Fruit fly (Drosophila melanogaster): Measurements from ENCODE around the gene Cyp4ac3.

Cyp4ac3 gene

dm6 chr2L:5229239-5229638 lies 39.1 kb upstream of the Cyp4ac3 start:
- TF ChIP-seq GATAd (GFP tag; optimal IDR thresholded peaks at IDR 0.05) (no peak), Myc (optimal IDR thresholded peaks at IDR 0.05) (peak; percentile 15)

- TF ChIP-seq lola (GFP tag; optimal IDR thresholded peaks at IDR 0.05) (no peak), N (GFP tag; optimal IDR thresholded peaks at IDR 0.05) (no peak), jim (GFP tag; optimal IDR thresholded peaks at IDR 0.05) (peak; percentile 33), usp (GFP tag; optimal IDR thresholded peaks at IDR 0.05) (no peak)
Observed at dm6 chr2L:5229735-5230347, 38.5 kb upstream of the Cyp4ac3 start.

dm6 chr2L:5230772-5231171 lies 37.5 kb upstream of the Cyp4ac3 start:
- TF ChIP-seq Abd-B (GFP tag; optimal IDR thresholded peaks at IDR 0.05) (no peak), ey (GFP tag; optimal IDR thresholded peaks at IDR 0.05) (no peak), Sp1 (GFP tag; optimal IDR thresholded peaks at IDR 0.05) (no peak), pan (optimal IDR thresholded peaks at IDR 0.05) (no peak), Dif (GFP tag; optimal IDR thresholded peaks at IDR 0.05; ENCODE audit: partially characterized antibody) (no peak), GATAd (GFP tag; optimal IDR thresholded peaks at IDR 0.05) (no peak), Hnf4 (GFP tag; optimal IDR thresholded peaks at IDR 0.05) (no peak), Vsx2 (GFP tag; optimal IDR thresholded peaks at IDR 0.05; ENCODE audit: partially characterized antibody) (no peak), psq (GFP tag; optimal IDR thresholded peaks at IDR 0.05) (no peak), sv (GFP tag; optimal IDR thresholded peaks at IDR 0.05) (no peak), dl (GFP tag; optimal IDR thresholded peaks at IDR 0.05; ENCODE audit: insufficient read depth in 1 of 2, partially characterized antibody in 2 of 2) (no peak), rgr (GFP tag; optimal IDR thresholded peaks at IDR 0.05) (no peak), woc (GFP tag; optimal IDR thresholded peaks at IDR 0.05) (no peak), jim (GFP tag; optimal IDR thresholded peaks at IDR 0.05) (no peak), br (GFP tag; optimal IDR thresholded peaks at IDR 0.05) (no peak)

dm6 chr2L:5231437-5231836 lies 36.9 kb upstream of the Cyp4ac3 start:
- TF ChIP-seq lola (GFP tag; optimal IDR thresholded peaks at IDR 0.05) (no peak), Dfd (GFP tag; optimal IDR thresholded peaks at IDR 0.05) (no peak), usp (GFP tag; optimal IDR thresholded peaks at IDR 0.05) (no peak), Vsx2 (GFP tag; optimal IDR thresholded peaks at IDR 0.05; ENCODE audit: partially characterized antibody) (no peak), Hnf4 (GFP tag; optimal IDR thresholded peaks at IDR 0.05) (peak; percentile 46), brk (GFP tag; optimal IDR thresholded peaks at IDR 0.05) (no peak), sage (GFP tag; optimal IDR thresholded peaks at IDR 0.05) (no peak), Sp1 (GFP tag; optimal IDR thresholded peaks at IDR 0.05) (peak; percentile 46), psq (GFP tag; optimal IDR thresholded peaks at IDR 0.05) (peak; percentile 40), CG32264 (GFP tag; optimal IDR thresholded peaks at IDR 0.05) (peak; percentile 35), OdsH (GFP tag; optimal IDR thresholded peaks at IDR 0.05) (peak; percentile 21), br (GFP tag; optimal IDR thresholded peaks at IDR 0.05) (peak; percentile 43), jim (GFP tag; optimal IDR thresholded peaks at IDR 0.05) (no peak), HLH106 (tag; optimal IDR thresholded peaks at IDR 0.05) (peak; percentile 30), dmrt93B (GFP tag; optimal IDR thresholded peaks at IDR 0.05) (peak; percentile 6), rgr (GFP tag; optimal IDR thresholded peaks at IDR 0.05) (peak; percentile 50), h (GFP tag; optimal IDR thresholded peaks at IDR 0.05) (peak; percentile 46), tai (GFP tag; optimal IDR thresholded peaks at IDR 0.05) (peak; percentile 35), woc (GFP tag; optimal IDR thresholded peaks at IDR 0.05) (peak; percentile 24), Rel (GFP tag; optimal IDR thresholded peaks at IDR 0.05) (no peak), Rel (tag; optimal IDR thresholded peaks at IDR 0.05) (no peak), foxo (GFP tag; optimal IDR thresholded peaks at IDR 0.05) (peak in 1 of 2 experiments; percentile 65), Jra (GFP tag; optimal IDR thresholded peaks at IDR 0.05) (peak; percentile 1), Hr83 (GFP tag; optimal IDR thresholded peaks at IDR 0.05; ENCODE audit: poor library complexity, severe bottlenecking) (no peak), ey (GFP tag; optimal IDR thresholded peaks at IDR 0.05) (peak; percentile 43), Mio (GFP tag; optimal IDR thresholded peaks at IDR 0.05) (no peak), fru (GFP tag; optimal IDR thresholded peaks at IDR 0.05) (peak; percentile 62), pan (optimal IDR thresholded peaks at IDR 0.05) (no peak), N (GFP tag; optimal IDR thresholded peaks at IDR 0.05) (no peak)

Measured in whole organism, wandering third instar larva.